Worm (Caenorhabditis elegans): ENCODE data around the gene Y37E11AR.7.

The Y37E11AR.7 gene

DNA sequence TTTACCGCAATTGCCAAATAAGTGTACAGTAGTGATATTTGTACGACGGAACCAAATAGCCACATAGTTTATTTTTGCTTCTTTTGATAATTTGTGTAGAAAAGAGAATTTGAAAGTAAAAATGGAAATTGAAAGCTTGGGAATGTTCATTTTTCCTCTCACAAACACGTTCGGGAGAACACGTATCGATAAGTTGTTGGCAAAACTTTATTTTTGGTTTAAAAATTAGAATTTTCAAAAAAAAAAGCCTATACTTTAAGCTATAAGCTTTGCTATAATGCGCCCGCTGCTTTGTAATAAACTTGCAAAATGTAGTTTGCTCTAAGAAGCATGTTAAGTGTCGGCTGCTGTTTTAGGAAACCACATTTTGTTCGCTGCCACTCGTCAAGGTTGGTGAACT, at the start of gene Y37E11AR.7:
TSS of gene Y37E11AR.7 (minus strand) at position 101 of the 400 bp plus-strand sequence.
- TF ChIP-seq W03F9.2 (tag; optimal IDR thresholded peaks at IDR 0.05): no peak

- no peak for TF ChIP-seq dao-5 (tag; optimal IDR thresholded peaks at IDR 0.05)
- peak; percentile 49 for TF ChIP-seq W03F9.2 (tag; optimal IDR thresholded peaks at IDR 0.05)
These were observed 48.0 kb upstream of the Y37E11AR.7 start, which contains the start of the genes algn-14 and M02B7.2 for ce11 chrIV:3803252-3803651. algn-14 (minus strand) TSS chrIV:3803426. M02B7.2 (plus strand) TSS chrIV:3803581.

- TF ChIP-seq dao-5 (tag; optimal IDR thresholded peaks at IDR 0.05) (no peak), W03F9.2 (tag; optimal IDR thresholded peaks at IDR 0.05) (no peak), him-1 (tag; optimal IDR thresholded peaks at IDR 0.05) (no peak)
These were observed 45.7 kb upstream of the Y37E11AR.7 start, which contains the start of gene osm-3 for ce11 chrIV:3800952-3801351. osm-3 (minus strand) TSS chrIV:3801052.

DNA sequence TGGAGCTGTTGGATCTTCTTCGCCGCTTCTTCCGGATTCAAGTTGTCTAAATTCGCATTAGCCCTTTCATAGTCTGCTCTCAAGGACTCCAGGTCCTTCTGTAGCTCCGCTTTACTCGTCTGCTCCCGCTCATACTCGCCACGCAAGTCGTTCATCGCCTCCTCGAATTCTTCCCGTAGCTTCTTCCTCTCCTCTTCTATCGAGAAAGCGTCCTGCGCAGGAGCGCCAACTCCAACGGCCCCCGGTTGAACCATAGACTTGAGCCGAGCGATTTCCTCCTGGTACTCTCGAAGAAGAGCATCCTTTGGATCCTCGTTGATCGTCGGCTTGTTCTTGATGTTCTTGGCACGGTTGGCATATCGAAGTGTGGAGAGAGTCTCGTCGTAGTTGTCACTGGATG, 42.2 kb upstream of the Y37E11AR.7 start:
- no peak for TF ChIP-seq dao-5 (tag; optimal IDR thresholded peaks at IDR 0.05)
- no peak for TF ChIP-seq W03F9.2 (tag; optimal IDR thresholded peaks at IDR 0.05)
- TF ChIP-seq him-1 (tag; optimal IDR thresholded peaks at IDR 0.05): no peak

ce11 chrIV:3794437-3794836, 39.2 kb upstream of the Y37E11AR.7 start, which contains the start of gene K09B3.1:
K09B3.1 (plus strand) TSS chrIV:3794737.
- TF ChIP-seq dao-5 (tag; optimal IDR thresholded peaks at IDR 0.05) (no peak), W03F9.2 (tag; optimal IDR thresholded peaks at IDR 0.05) (no peak), him-1 (tag; optimal IDR thresholded peaks at IDR 0.05) (no peak)

DNA sequence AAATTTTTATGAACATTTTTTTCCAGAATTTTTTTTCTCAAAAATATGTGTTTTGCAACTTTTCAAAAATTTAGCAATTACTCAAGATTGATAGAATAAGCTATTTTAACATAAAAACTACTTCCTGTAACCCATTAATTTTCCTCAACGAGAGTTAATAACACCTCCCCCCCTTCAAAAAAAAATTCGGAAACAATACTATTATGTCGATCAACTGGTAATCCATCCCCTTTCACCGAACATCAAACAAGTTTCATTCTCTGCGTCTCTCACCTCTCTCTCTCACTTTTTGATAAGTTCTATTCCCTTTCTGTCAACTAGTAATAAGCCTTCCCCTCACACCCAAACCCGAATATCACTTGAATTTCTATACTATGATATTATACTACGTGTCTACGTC, 28.7 kb upstream of the Y37E11AR.7 start, which contains the start of gene glct-6:
TSS of gene glct-6 (plus strand) at position 301 of the 400 bp plus-strand sequence.
- TF ChIP-seq him-1 (tag; optimal IDR thresholded peaks at IDR 0.05) (no peak), W03F9.2 (tag; optimal IDR thresholded peaks at IDR 0.05) (no peak), dao-5 (tag; optimal IDR thresholded peaks at IDR 0.05) (no peak)

DNA sequence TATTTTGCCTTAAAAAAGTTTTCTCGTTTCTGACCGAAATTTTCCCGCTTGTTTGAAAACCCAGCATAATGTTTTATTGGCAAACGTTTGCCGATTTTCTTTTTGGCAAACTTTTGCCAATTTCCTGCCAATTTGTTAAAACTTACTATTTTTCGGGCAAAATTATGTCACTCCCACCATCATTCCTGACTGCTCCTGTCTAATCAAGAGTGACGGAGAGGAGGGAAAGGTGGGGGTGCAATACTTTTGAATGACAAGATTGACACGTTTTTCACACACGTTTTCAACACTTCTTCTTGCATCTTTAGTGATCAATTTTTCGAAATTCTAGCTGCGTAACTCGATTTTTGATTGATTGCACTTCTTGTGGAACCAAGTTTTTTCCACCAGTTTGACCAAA, 26.3 kb upstream of the Y37E11AR.7 start:
- TF ChIP-seq W03F9.2 (tag; optimal IDR thresholded peaks at IDR 0.05): no peak
- no peak for TF ChIP-seq dao-5 (tag; optimal IDR thresholded peaks at IDR 0.05)
- TF ChIP-seq him-1 (tag; optimal IDR thresholded peaks at IDR 0.05): no peak

DNA sequence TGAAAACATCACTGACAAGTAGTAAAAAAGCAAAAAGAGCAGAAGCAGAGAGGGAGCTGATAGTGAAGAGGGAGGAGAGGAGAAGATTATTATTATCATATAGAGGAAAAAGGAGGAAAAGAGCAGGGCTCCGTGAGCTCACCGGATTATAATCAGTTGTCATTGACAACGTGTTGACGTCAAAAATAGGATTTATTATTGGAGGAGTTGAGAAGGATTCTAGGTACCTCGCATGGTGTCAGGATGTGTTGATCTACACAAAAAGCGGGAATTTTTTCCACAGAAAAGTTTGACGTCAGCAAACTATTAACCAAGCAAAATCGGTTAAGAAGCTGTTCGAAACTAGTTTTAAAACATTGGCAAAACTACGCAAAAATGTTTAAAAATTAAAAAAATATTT, 18.9 kb upstream of the Y37E11AR.7 start:
- TF ChIP-seq him-1 (tag; optimal IDR thresholded peaks at IDR 0.05) (no peak), dao-5 (tag; optimal IDR thresholded peaks at IDR 0.05) (no peak), W03F9.2 (tag; optimal IDR thresholded peaks at IDR 0.05) (no peak)

DNA sequence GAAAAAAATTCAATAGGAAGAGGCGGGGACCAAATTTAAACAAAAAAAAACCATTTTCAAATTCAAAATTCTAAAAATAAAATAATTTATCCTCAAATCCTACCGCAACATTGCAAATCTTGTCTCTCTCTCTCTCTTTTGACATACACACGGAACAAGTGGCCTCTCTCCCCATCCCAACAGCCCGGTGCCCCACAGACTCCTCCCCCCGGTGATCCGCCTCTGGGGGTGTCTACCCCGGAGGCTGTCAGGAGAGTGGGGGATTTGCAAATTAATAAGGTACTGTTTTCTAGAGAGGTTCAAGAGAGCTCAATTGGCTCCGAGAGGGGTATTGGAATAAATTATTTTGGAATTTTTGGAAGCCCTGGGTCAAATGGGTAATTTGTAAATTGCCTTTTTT, 12.5 kb upstream of the Y37E11AR.7 start:
- no peak for TF ChIP-seq dao-5 (tag; optimal IDR thresholded peaks at IDR 0.05)
- no peak for TF ChIP-seq him-1 (tag; optimal IDR thresholded peaks at IDR 0.05)
- TF ChIP-seq W03F9.2 (tag; optimal IDR thresholded peaks at IDR 0.05): no peak

DNA sequence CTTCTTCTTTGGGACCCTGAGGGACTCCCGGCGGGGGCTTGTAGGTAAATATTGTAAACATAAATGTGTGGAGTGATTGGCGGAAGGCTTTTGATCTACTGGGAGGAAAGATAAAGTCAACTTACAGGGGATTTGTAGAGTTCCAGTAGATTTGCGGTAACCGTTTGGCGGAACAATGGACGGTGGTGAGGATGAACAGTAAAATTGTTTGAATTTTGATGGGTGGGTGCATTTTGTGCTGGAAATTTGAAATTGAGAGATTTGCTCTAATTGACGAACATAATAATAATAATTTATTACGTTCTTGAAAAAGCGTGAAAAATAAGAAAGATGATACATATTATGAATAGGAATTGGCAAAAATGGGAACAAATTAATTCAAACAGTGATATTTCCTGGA, 11.3 kb upstream of the Y37E11AR.7 start, which contains the start of gene vab-2:
TSS of gene vab-2 (minus strand) at position 238 of the 400 bp plus-strand sequence.
- TF ChIP-seq W03F9.2 (tag; optimal IDR thresholded peaks at IDR 0.05) (no peak), dao-5 (tag; optimal IDR thresholded peaks at IDR 0.05) (no peak), him-1 (tag; optimal IDR thresholded peaks at IDR 0.05) (no peak)

- TF ChIP-seq him-1 (tag; optimal IDR thresholded peaks at IDR 0.05) (no peak), dao-5 (tag; optimal IDR thresholded peaks at IDR 0.05) (no peak)
These were observed 10.2 kb upstream of the Y37E11AR.7 start for ce11 chrIV:3765457-3765856.

DNA sequence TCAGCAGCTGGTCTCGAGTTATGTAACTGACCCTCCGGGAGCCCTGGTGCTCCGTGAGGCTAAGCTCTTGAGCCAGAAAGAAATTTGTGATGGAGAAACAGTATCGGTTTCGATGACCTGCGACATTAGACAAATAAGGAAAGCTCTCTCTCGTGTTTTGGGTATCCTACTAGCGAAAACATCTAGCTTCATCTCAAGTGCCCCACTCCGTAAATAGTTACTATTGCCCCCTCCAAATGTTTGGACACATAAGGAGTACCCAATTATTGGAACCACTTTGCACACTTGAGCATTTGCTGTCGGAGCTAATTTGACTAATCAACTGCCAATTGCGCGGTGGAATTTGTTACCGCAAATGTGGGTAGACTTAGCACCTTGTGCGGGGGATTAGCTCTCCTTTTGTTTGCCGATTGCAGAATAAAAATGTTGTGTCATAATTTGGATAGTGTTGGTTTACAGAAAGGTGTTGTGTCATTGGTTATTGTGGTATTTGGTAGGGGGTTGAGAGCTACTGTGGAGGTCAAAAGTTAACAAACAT, 8.8 kb upstream of the Y37E11AR.7 start:
- TF ChIP-seq W03F9.2 (tag; optimal IDR thresholded peaks at IDR 0.05): no peak
- TF ChIP-seq him-1 (tag; optimal IDR thresholded peaks at IDR 0.05): no peak
- TF ChIP-seq dao-5 (tag; optimal IDR thresholded peaks at IDR 0.05): no peak

- TF ChIP-seq him-1 (tag; optimal IDR thresholded peaks at IDR 0.05): no peak
- TF ChIP-seq dao-5 (tag; optimal IDR thresholded peaks at IDR 0.05): no peak
- no peak for TF ChIP-seq W03F9.2 (tag; optimal IDR thresholded peaks at IDR 0.05)
These were observed 4.6 kb upstream of the Y37E11AR.7 start for ce11 chrIV:3759823-3760222.

DNA sequence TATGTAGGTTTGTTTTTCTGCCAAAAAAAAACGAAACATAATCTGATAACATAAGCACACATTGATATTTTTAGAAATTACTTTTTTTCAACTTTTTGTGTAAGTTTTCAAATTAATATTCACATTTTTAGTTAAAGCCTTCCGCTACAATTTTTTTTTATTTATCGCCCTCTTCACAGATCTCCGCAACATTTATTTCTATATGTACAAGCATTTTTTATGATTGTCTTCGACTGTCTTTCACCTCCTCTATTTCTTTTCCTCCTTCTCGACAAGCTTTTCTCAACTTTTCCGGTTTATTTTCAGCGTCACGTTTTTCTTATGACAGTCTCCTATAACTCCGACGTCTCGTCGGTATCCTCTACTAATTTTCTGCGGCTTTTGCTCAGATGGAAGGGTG, 666 bp upstream of the Y37E11AR.7 start, which contains the start of gene best-20:
TSS of gene best-20 (plus strand) at position 301 of the 400 bp plus-strand sequence.
- TF ChIP-seq him-1 (tag; optimal IDR thresholded peaks at IDR 0.05): no peak
- TF ChIP-seq dao-5 (tag; optimal IDR thresholded peaks at IDR 0.05): no peak
- no peak for TF ChIP-seq W03F9.2 (tag; optimal IDR thresholded peaks at IDR 0.05)

DNA sequence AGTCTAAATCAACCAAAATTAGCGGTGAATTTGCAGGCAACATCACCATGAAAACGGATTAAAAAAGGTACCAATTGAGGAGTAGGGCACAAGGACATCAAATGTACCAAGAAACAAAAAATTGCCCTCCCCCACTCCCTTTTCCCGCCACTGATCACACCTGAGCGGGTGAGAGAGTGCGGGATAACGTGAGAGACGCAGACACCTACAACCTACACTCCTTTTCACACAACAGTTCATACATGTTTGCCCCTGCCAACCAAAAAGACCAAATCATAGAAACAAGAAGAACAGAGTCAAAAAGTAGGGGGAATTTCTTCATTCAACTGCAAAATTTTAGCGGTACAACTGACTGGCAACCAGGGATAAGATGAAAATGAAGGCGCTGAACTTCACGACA, 3.0 kb downstream of the Y37E11AR.7 start:
- TF ChIP-seq W03F9.2 (tag; optimal IDR thresholded peaks at IDR 0.05) (no peak), dao-5 (tag; optimal IDR thresholded peaks at IDR 0.05) (no peak), him-1 (tag; optimal IDR thresholded peaks at IDR 0.05) (no peak)
